Fruit fly (Drosophila melanogaster) whole organism, pupa: ENCODE measurements around the gene Polr2B.

Source experiments
- CG10348 ChIP-seq: fragments of 200-800 bp; sonication (Bioruptor generic); IDR thresholded peaks from 2 replicates; pipeline ENCODE4 v1.3.6; 2022; ENCODE audit warnings: missing biosample characterization, missing genetic modification characterization
- CG14655 ChIP-seq: fragments of 200-800 bp; sonication (Bioruptor generic); optimal IDR thresholded peaks from 3 replicates; lab custom pipeline; 2017; ENCODE audit warnings: mild to moderate bottlenecking, missing biosample characterization, missing genetic modification reagents, missing genetic modification characterization
- CG15710 ChIP-seq: fragments of 200-800 bp; sonication (Bioruptor generic); optimal IDR thresholded peaks from 2 replicates; lab custom pipeline; 2018; ENCODE audit warnings: missing biosample characterization, mild to moderate bottlenecking, missing genetic modification characterization, moderate library complexity
- CG32121 ChIP-seq: fragments of 200-800 bp; sonication (Bioruptor generic); IDR thresholded peaks from 2 replicates; pipeline ENCODE4 v1.3.6; 2022; ENCODE audit warnings: missing biosample characterization, missing genetic modification characterization
- CG34367 ChIP-seq: fragments of 200-800 bp; sonication (Bioruptor generic); optimal IDR thresholded peaks from 2 replicates; lab custom pipeline; 2018; ENCODE audit warnings: missing biosample characterization, mild to moderate bottlenecking, missing genetic modification characterization
- CG4496 ChIP-seq: fragments of 200-800 bp; sonication (Bioruptor generic); IDR thresholded peaks from 3 replicates; pipeline ENCODE4 v1.3.6; 2022; ENCODE audit warnings: missing biosample characterization, missing genetic modification characterization
- CG9948 ChIP-seq: fragments of 200-800 bp; sonication (Bioruptor generic); optimal IDR thresholded peaks from 2 replicates; lab custom pipeline; 2018; ENCODE audit warnings: missing biosample characterization, mild to moderate bottlenecking, missing genetic modification characterization, moderate library complexity
- EcR ChIP-seq: fragments of 200-800 bp; sonication (Bioruptor generic); optimal IDR thresholded peaks from 3 replicates; lab custom pipeline; 2019; ENCODE audit warnings: missing biosample characterization, missing genetic modification characterization, mild to moderate bottlenecking, moderate library complexity, missing genetic modification reagents
- Pif1A ChIP-seq: fragments of 200-800 bp; sonication (Bioruptor generic); optimal IDR thresholded peaks from 3 replicates; lab custom pipeline; 2016; ENCODE audit warnings: missing biosample characterization, missing genetic modification characterization
- fd96Ca ChIP-seq: fragments of 200-800 bp; sonication (Bioruptor generic); IDR thresholded peaks from 3 replicates; pipeline ENCODE4 v1.3.6; 2022; ENCODE audit warnings: missing biosample characterization, missing genetic modification characterization

DNA sequence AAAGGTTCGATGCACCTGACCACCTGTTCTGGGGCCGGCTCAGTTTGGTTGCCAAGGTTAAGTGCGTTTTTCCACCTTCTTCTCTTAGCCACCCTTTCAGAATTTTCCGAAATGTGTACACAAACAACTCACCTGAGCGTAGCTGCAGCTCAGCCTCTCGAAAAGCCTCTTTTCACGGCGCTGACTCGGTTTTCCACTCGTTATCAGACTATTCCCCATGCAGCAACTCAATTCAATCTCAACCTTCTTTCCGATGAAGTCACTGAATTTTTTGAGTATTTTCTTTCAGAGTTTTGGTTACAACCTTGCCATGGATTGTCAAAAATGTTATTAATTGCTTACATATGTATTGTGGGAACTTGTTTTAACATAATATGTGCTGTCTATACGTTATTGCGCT lies 18.0 kb upstream of the Polr2B start:
- TF ChIP-seq CG34367 (tag; lab: Kevin White, UChicago) (no peak), fd96Ca (GFP tag; lab: Robert Waterston, UW) (no peak), CG32121 (GFP tag; lab: Robert Waterston, UW) (no peak), CG4496 (GFP tag; lab: Robert Waterston, UW) (no peak), CG14655 (GFP tag; lab: Kevin White, UChicago) (no peak), CG15710 (tag; lab: Kevin White, UChicago) (no peak), CG9948 (tag; lab: Kevin White, UChicago) (no peak), CG10348 (GFP tag; lab: Robert Waterston, UW) (no peak), EcR (GFP tag; lab: Kevin White, UChicago) (no peak), Pif1A (GFP tag; lab: Kevin White, UChicago) (no peak)
